Worm (Caenorhabditis elegans) whole organism, midembryonic: ENCODE results near the gene srh-298.

Source experiments
- ztf-29 ChIP-seq: fragments of 200-800 bp; sonication (Bioruptor generic); IDR thresholded peaks from 2 replicates; pipeline ENCODE4 v1.3.6; 2022; ENCODE audit warnings: missing genetic modification reagents, missing genetic modification characterization, missing compliant biosample characterization

srh-298 gene

ce11 chrV:17870569-17870968, 51.9 kb downstream of the srh-298 start, which contains the start of gene csn-1:
csn-1 (minus strand) TSS chrV:17870651.
- TF ChIP-seq ztf-29: no peak
